Worm (Caenorhabditis elegans) whole organism, L1 larva: ENCODE data around the gene emb-1.

Experiments
- F16B12.6 ChIP-seq: fragments of 150-350 bp; optimal IDR thresholded peaks from 2 replicates; lab custom pipeline; 2014; ENCODE audit warnings: missing biosample characterization, missing genetic modification characterization
- aha-1 ChIP-seq: fragments of 150-350 bp; optimal IDR thresholded peaks from 2 replicates; lab custom pipeline; 2014; ENCODE audit warnings: missing biosample characterization, missing genetic modification characterization
- alr-1 ChIP-seq: fragments of 200-800 bp; sonication (Bioruptor generic); optimal IDR thresholded peaks from 2 replicates; lab custom pipeline; 2018; ENCODE audit warnings: borderline replicate concordance, mild to moderate bottlenecking, missing genetic modification characterization, missing compliant biosample characterization
- aly-2 ChIP-seq: fragments of 150-350 bp; optimal IDR thresholded peaks from 2 replicates; lab custom pipeline; 2014; ENCODE audit warnings: missing biosample characterization, missing genetic modification characterization
- ama-1 ChIP-seq: fragments of 150-350 bp; optimal IDR thresholded peaks from 2 replicates; lab custom pipeline; 2014
- blmp-1 ChIP-seq: fragments of 150-350 bp; optimal IDR thresholded peaks from 2 replicates; lab custom pipeline; 2014; ENCODE audit warnings: missing biosample characterization, missing genetic modification characterization
- ceh-8 ChIP-seq: fragments of 200-800 bp; sonication (Bioruptor generic); optimal IDR thresholded peaks from 2 replicates; lab custom pipeline; 2018; ENCODE audit warnings: mild to moderate bottlenecking, missing genetic modification characterization, moderate library complexity, missing compliant biosample characterization
- ceh-88 ChIP-seq: fragments of 200-800 bp; sonication (Bioruptor generic); IDR thresholded peaks from 2 replicates; pipeline ENCODE4 v1.3.6; 2022; ENCODE audit warnings: missing genetic modification characterization, missing compliant biosample characterization
- dpl-1 ChIP-seq, 3 experiments: fragments of 150-350 bp in 2 of 3; sonication (generic microtip) in 1 of 3; optimal IDR thresholded peaks; 2 replicates each; lab custom pipeline; 2014 to 2017; ENCODE audit warnings: missing biosample characterization in 3 of 3, missing genetic modification characterization in 3 of 3, missing genetic modification reagents in 3 of 3
- efl-1 ChIP-seq, 4 experiments: fragments of 150-350 bp; optimal IDR thresholded peaks in 3 of 4; peaks in 1 of 4; 1 replicate in 1 of 4; 2 replicates in 3 of 4; lab custom pipeline; 2014; ENCODE audit warnings: missing biosample characterization in 2 of 4, missing genetic modification characterization in 2 of 4, missing genetic modification reagents in 2 of 4
- fkh-4 ChIP-seq: sonication (generic microtip); optimal IDR thresholded peaks from 2 replicates; lab custom pipeline; 2016; ENCODE audit warnings: missing compliant biosample characterization, missing genetic modification characterization, borderline replicate concordance
- fkh-8 ChIP-seq: sonication (generic microtip); optimal IDR thresholded peaks from 2 replicates; lab custom pipeline; 2016; ENCODE audit warnings: mild to moderate bottlenecking, missing genetic modification characterization, missing compliant biosample characterization
- fos-1 ChIP-seq: fragments of 150-350 bp; optimal IDR thresholded peaks from 2 replicates; lab custom pipeline; 2014; ENCODE audit warnings: missing biosample characterization, missing genetic modification characterization
- grh-1 ChIP-seq: fragments of 200-800 bp; sonication (Bioruptor generic); IDR thresholded peaks from 2 replicates; pipeline ENCODE4 v1.3.6; 2022; ENCODE audit warnings: missing genetic modification reagents, missing genetic modification characterization, missing compliant biosample characterization
- hpl-2 ChIP-seq: fragments of 150-350 bp; optimal IDR thresholded peaks from 2 replicates; lab custom pipeline; 2014; ENCODE audit warnings: missing biosample characterization, missing genetic modification reagents, missing genetic modification characterization
- jun-1 ChIP-seq: fragments of 150-350 bp; optimal IDR thresholded peaks from 2 replicates; lab custom pipeline; 2014; ENCODE audit warnings: missing biosample characterization, missing genetic modification reagents, missing genetic modification characterization
- lin-13 ChIP-seq: fragments of 150-350 bp; optimal IDR thresholded peaks from 2 replicates; lab custom pipeline; 2014; ENCODE audit warnings: missing biosample characterization, missing genetic modification reagents, missing genetic modification characterization
- lin-14 ChIP-seq: fragments of 200-800 bp; sonication (Bioruptor generic); optimal IDR thresholded peaks from 2 replicates; lab custom pipeline; 2018; ENCODE audit warnings: mild to moderate bottlenecking, missing genetic modification characterization, moderate library complexity, missing compliant biosample characterization
- lin-15B ChIP-seq: fragments of 150-350 bp; sonication (generic microtip); optimal IDR thresholded peaks from 3 replicates; lab custom pipeline; 2014; ENCODE audit warnings: missing biosample characterization, missing genetic modification characterization
- lin-35 ChIP-seq, 2 experiments: fragments of 150-350 bp; optimal IDR thresholded peaks; 2 replicates each; lab custom pipeline; 2014; ENCODE audit warnings: missing biosample characterization in 2 of 2, missing genetic modification characterization in 2 of 2, missing genetic modification reagents in 2 of 2
- lsy-2 ChIP-seq, 2 experiments: fragments of 150-350 bp; optimal IDR thresholded peaks; 2 replicates each; lab custom pipeline; 2014; ENCODE audit warnings: missing biosample characterization in 2 of 2, missing genetic modification characterization in 2 of 2
- mdl-1 ChIP-seq, 2 experiments: fragments of 150-350 bp; optimal IDR thresholded peaks; 2 replicates each; lab custom pipeline; 2014 to 2017; ENCODE audit warnings: missing biosample characterization in 2 of 2, missing genetic modification characterization in 2 of 2, inconsistent platforms in 1 of 2
- mef-2 ChIP-seq: fragments of 150-350 bp; optimal IDR thresholded peaks from 2 replicates; lab custom pipeline; 2014; ENCODE audit warnings: missing biosample characterization, missing genetic modification characterization
- nhr-11 ChIP-seq: fragments of 150-350 bp; optimal IDR thresholded peaks from 2 replicates; lab custom pipeline; 2014; ENCODE audit warnings: missing biosample characterization, missing genetic modification characterization
- nhr-237 ChIP-seq: fragments of 150-350 bp; optimal IDR thresholded peaks from 2 replicates; lab custom pipeline; 2014; ENCODE audit warnings: missing biosample characterization, missing genetic modification characterization
- nhr-71 ChIP-seq: sonication (generic microtip); optimal IDR thresholded peaks from 2 replicates; lab custom pipeline; 2016; ENCODE audit warnings: mild to moderate bottlenecking, missing genetic modification characterization, moderate library complexity, missing compliant biosample characterization
- nhr-90 ChIP-seq: sonication (generic microtip); optimal IDR thresholded peaks from 2 replicates; lab custom pipeline; 2016; ENCODE audit warnings: mild to moderate bottlenecking, missing genetic modification characterization, missing compliant biosample characterization; ENCODE audit not compliant: poor library complexity
- pag-3 ChIP-seq: sonication (generic microtip); optimal IDR thresholded peaks from 2 replicates; lab custom pipeline; 2017; ENCODE audit warnings: missing genetic modification characterization, mild to moderate bottlenecking, missing compliant biosample characterization, antibody characterized with exemption, borderline replicate concordance; ENCODE audit not compliant: insufficient read depth
- pax-3 ChIP-seq: fragments of 200-800 bp; sonication (Bioruptor generic); optimal IDR thresholded peaks from 2 replicates; lab custom pipeline; 2018; ENCODE audit warnings: mild to moderate bottlenecking, missing genetic modification characterization, moderate library complexity, missing compliant biosample characterization
- snu-23 ChIP-seq: sonication (generic microtip); optimal IDR thresholded peaks from 2 replicates; lab custom pipeline; 2016; ENCODE audit warnings: missing genetic modification characterization, missing compliant biosample characterization
- sup-37 ChIP-seq: fragments of 200-800 bp; sonication (Bioruptor generic); optimal IDR thresholded peaks from 2 replicates; lab custom pipeline; 2018; ENCODE audit warnings: mild to moderate bottlenecking, missing genetic modification characterization, missing compliant biosample characterization
- tlp-1 ChIP-seq: fragments of 150-350 bp; optimal IDR thresholded peaks from 2 replicates; lab custom pipeline; 2014; ENCODE audit warnings: missing biosample characterization, missing genetic modification characterization
- xbp-1 ChIP-seq: sonication (generic microtip); optimal IDR thresholded peaks from 2 replicates; lab custom pipeline; 2016; ENCODE audit warnings: missing genetic modification characterization, missing compliant biosample characterization
- zag-1 ChIP-seq: fragments of 150-350 bp; optimal IDR thresholded peaks from 2 replicates; lab custom pipeline; 2014; ENCODE audit warnings: missing biosample characterization, missing genetic modification characterization
- ztf-11 ChIP-seq, 2 experiments: sonication (generic microtip); optimal IDR thresholded peaks; 2 replicates each; lab custom pipeline; 2016 to 2017; ENCODE audit warnings: missing genetic modification characterization in 2 of 2, missing biosample characterization in 1 of 2, missing compliant biosample characterization in 1 of 2

Gene emb-1

ce11 chrIII:5180588-5180987 lies 7.3 kb downstream of the emb-1 start:
- no peak for TF ChIP-seq nhr-237 (tag; lab: Kevin White, UChicago)
- no peak for TF ChIP-seq sup-37 (GFP tag; lab: Kevin White, UChicago)
- TF ChIP-seq lin-14, result peak; percentile 24
- no peak for TF ChIP-seq pag-3 (tag; lab: Kevin White, UChicago)
- peak in 1 of 2 experiments; percentile 23 for TF ChIP-seq lsy-2 (tag; optimal IDR thresholded peaks at IDR 0.05; lab: Kevin White, UChicago)
- TF ChIP-seq efl-1 (optimal IDR thresholded peaks at IDR 0.05; lab: Kevin White, UChicago), result no peak
- TF ChIP-seq efl-1 (GFP tag; optimal IDR thresholded peaks at IDR 0.05 in 1 of 2; lab: Kevin White, UChicago), result peak in 1 of 2 experiments; percentile 71
- no peak for TF ChIP-seq mef-2 (tag; lab: Kevin White, UChicago)
- no peak for TF ChIP-seq alr-1

DNA sequence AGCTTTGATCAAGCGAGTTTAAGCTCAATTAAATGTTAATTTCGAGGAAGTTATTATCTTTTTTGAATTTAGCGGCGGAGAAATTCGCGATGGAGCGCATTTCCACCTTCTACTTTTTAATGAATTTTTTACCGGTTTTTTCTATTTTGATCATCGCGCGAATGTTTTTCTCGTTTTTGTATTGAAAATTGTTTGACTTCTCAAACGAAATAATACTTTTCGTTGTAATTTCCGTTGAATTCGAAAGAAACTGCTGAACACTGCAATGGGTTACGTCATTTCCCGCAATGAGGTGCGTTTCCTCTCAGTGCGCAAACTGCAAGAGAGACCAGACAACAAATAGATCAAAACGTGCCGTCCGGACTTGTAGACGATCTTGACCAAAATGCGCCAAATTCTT lies 8.0 kb downstream of the emb-1 start:
- TF ChIP-seq efl-1 (optimal IDR thresholded peaks at IDR 0.05; lab: Kevin White, UChicago), result no peak
- TF ChIP-seq efl-1 (GFP tag; optimal IDR thresholded peaks at IDR 0.05 in 1 of 2; lab: Kevin White, UChicago), result peak in 1 of 2 experiments; percentile 52
- TF ChIP-seq dpl-1 (GFP tag; optimal IDR thresholded peaks at IDR 0.05; lab: Kevin White, UChicago), result peak in 1 of 3 experiments; percentile 51
- TF ChIP-seq aha-1 (tag; lab: Kevin White, UChicago), result no peak
- TF ChIP-seq lin-35 (GFP tag; optimal IDR thresholded peaks at IDR 0.05; lab: Kevin White, UChicago), result peak in 1 of 2 experiments; percentile 34
- TF ChIP-seq fkh-4, result no peak
- TF ChIP-seq, all 84 proteins: peak for 3

ce11 chrIII:5181641-5182040 lies 8.4 kb downstream of the emb-1 start:
- no peak for TF ChIP-seq tlp-1 (tag; lab: Kevin White, UChicago)
- no peak for TF ChIP-seq grh-1
- TF ChIP-seq lsy-2 (tag; optimal IDR thresholded peaks at IDR 0.05; lab: Kevin White, UChicago), result no peak
- no peak for TF ChIP-seq pax-3
- TF ChIP-seq snu-23 (GFP tag; lab: Kevin White, UChicago), result peak; percentile 16
- TF ChIP-seq ceh-88, result no peak
- TF ChIP-seq ceh-8, result no peak
- TF ChIP-seq lin-14, result peak; percentile 45
- TF ChIP-seq blmp-1 (tag; lab: Kevin White, UChicago), result peak; percentile 55
- TF ChIP-seq fos-1 (tag; lab: Kevin White, UChicago), result no peak
- TF ChIP-seq lin-35 (GFP tag; optimal IDR thresholded peaks at IDR 0.05; lab: Kevin White, UChicago), result peak in 1 of 2 experiments; percentile 1
- no peak for TF ChIP-seq nhr-11
- no peak for TF ChIP-seq lin-15B (tag; lab: Kevin White, UChicago)
- no peak for TF ChIP-seq nhr-71 (tag; lab: Kevin White, UChicago)
- TF ChIP-seq efl-1 (optimal IDR thresholded peaks at IDR 0.05; lab: Kevin White, UChicago), result peak; percentile 15 to 23
- no peak for TF ChIP-seq efl-1 (GFP tag; optimal IDR thresholded peaks at IDR 0.05 in 1 of 2; lab: Kevin White, UChicago)
- TF ChIP-seq F16B12.6, result no peak
- TF ChIP-seq jun-1 (tag; lab: Kevin White, UChicago), result no peak
- no peak for TF ChIP-seq nhr-90 (tag; lab: Kevin White, UChicago)
- no peak for TF ChIP-seq lin-13
- no peak for TF ChIP-seq aly-2
- TF ChIP-seq ztf-11 (tag; optimal IDR thresholded peaks at IDR 0.05; lab: Kevin White, UChicago), result no peak
- no peak for TF ChIP-seq hpl-2
- no peak for TF ChIP-seq zag-1 (tag; lab: Kevin White, UChicago)
- no peak for TF ChIP-seq ama-1 (lab: Kevin White, UChicago)
- no peak for TF ChIP-seq mdl-1 (tag; optimal IDR thresholded peaks at IDR 0.05; lab: Kevin White, UChicago)
- TF ChIP-seq fkh-4, result no peak

DNA sequence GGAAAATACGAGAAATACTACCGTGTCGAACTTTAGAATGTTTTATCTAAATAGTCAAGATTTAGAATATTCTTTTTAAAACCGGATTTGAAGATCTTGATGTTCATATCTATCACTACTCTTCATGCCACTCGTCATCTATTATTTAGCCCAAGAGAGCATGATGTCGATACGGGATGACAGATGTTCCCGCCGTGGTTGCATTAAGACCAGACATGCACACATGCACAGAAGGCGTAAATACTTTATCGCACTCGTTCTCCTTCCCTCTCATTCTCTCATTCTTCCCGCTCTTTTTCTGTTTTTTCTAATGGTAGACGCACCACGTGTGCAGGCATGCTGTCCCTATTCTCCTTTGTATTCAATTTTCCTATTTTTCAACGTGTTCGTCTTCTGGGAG lies 10.1 kb downstream of the emb-1 start:
- no peak for TF ChIP-seq efl-1 (optimal IDR thresholded peaks at IDR 0.05; lab: Kevin White, UChicago)
- peak in 1 of 2 experiments; percentile 4 for TF ChIP-seq efl-1 (GFP tag; optimal IDR thresholded peaks at IDR 0.05 in 1 of 2; lab: Kevin White, UChicago)
- TF ChIP-seq lin-14, result peak; percentile 22
- TF ChIP-seq dpl-1 (GFP tag; optimal IDR thresholded peaks at IDR 0.05; lab: Kevin White, UChicago), result peak in 1 of 3 experiments; percentile 14
- TF ChIP-seq F16B12.6, result no peak

ce11 chrIII:5185620-5186019 lies 12.4 kb downstream of the emb-1 start, which contains the start of gene pup-2:
pup-2 (plus strand) TSS chrIII:5185920.
- TF ChIP-seq xbp-1 (tag; lab: Kevin White, UChicago), result no peak
- TF ChIP-seq fkh-8 (tag; lab: Kevin White, UChicago), result peak; percentile 10
